Worm (Caenorhabditis elegans) whole organism, late embryonic: ENCODE results near the gene syp-2.

Source experiments
- F13H6.1 ChIP-seq: sonication (generic microtip); optimal IDR thresholded peaks from 2 replicates; lab custom pipeline; 2016; ENCODE audit warnings: missing genetic modification characterization, missing compliant biosample characterization
- T23F11.4 ChIP-seq: fragments of 200-800 bp; sonication (Bioruptor generic); optimal IDR thresholded peaks from 2 replicates; lab custom pipeline; 2018; ENCODE audit warnings: mild to moderate bottlenecking, missing genetic modification characterization, missing compliant biosample characterization
- ceh-18 ChIP-seq: sonication (generic microtip); optimal IDR thresholded peaks from 2 replicates; lab custom pipeline; 2016; ENCODE audit warnings: missing genetic modification characterization, missing compliant biosample characterization
- ceh-2 ChIP-seq: sonication (generic microtip); optimal IDR thresholded peaks from 2 replicates; lab custom pipeline; 2016; ENCODE audit warnings: missing genotype, missing genetic modification characterization, missing compliant biosample characterization
- ceh-30 ChIP-seq: fragments of 150-350 bp; optimal IDR thresholded peaks from 2 replicates; lab custom pipeline; 2014; ENCODE audit warnings: missing biosample characterization, missing genetic modification characterization
- ceh-31 ChIP-seq: sonication (generic microtip); optimal IDR thresholded peaks from 2 replicates; lab custom pipeline; 2016; ENCODE audit warnings: missing genetic modification characterization, missing compliant biosample characterization
- ceh-34 ChIP-seq: sonication (generic microtip); optimal IDR thresholded peaks from 2 replicates; lab custom pipeline; 2016; ENCODE audit warnings: mild to moderate bottlenecking, missing genetic modification characterization, missing compliant biosample characterization
- ceh-9 ChIP-seq: sonication (generic microtip); optimal IDR thresholded peaks from 2 replicates; lab custom pipeline; 2016; ENCODE audit warnings: mild to moderate bottlenecking, missing genetic modification characterization, inconsistent platforms, missing compliant biosample characterization
- che-1 ChIP-seq: sonication (generic microtip); optimal IDR thresholded peaks from 2 replicates; lab custom pipeline; 2016; ENCODE audit warnings: mild to moderate bottlenecking, missing genetic modification characterization, missing compliant biosample characterization
- dmd-4 ChIP-seq: sonication (generic microtip); optimal IDR thresholded peaks from 2 replicates; lab custom pipeline; 2016; ENCODE audit warnings: borderline replicate concordance, missing genetic modification characterization, missing compliant biosample characterization
- elt-4 ChIP-seq: sonication (generic microtip); optimal IDR thresholded peaks from 2 replicates; lab custom pipeline; 2016; ENCODE audit warnings: missing genetic modification characterization, missing compliant biosample characterization
- ets-4 ChIP-seq: sonication (generic microtip); optimal IDR thresholded peaks from 2 replicates; lab custom pipeline; 2016; ENCODE audit warnings: missing genetic modification characterization, missing compliant biosample characterization
- eyg-1 ChIP-seq: sonication (generic microtip); optimal IDR thresholded peaks from 2 replicates; lab custom pipeline; 2016; ENCODE audit warnings: missing genotype, missing genetic modification characterization, missing compliant biosample characterization
- fkh-10 ChIP-seq: fragments of 150-350 bp; optimal IDR thresholded peaks from 2 replicates; lab custom pipeline; 2014; ENCODE audit warnings: missing biosample characterization, missing genetic modification reagents, missing genetic modification characterization
- fkh-6 ChIP-seq: sonication (generic microtip); optimal IDR thresholded peaks from 2 replicates; lab custom pipeline; 2016; ENCODE audit warnings: missing genetic modification characterization, missing compliant biosample characterization
- gmeb-2 ChIP-seq: sonication (generic microtip); optimal IDR thresholded peaks from 2 replicates; lab custom pipeline; 2016; ENCODE audit warnings: missing genetic modification characterization, inconsistent platforms, missing compliant biosample characterization
- hlh-15 ChIP-seq: sonication (generic microtip); optimal IDR thresholded peaks from 2 replicates; lab custom pipeline; 2016; ENCODE audit warnings: missing genetic modification characterization, missing compliant biosample characterization
- hlh-30 ChIP-seq: sonication (generic microtip); optimal IDR thresholded peaks from 2 replicates; lab custom pipeline; 2017; ENCODE audit warnings: antibody characterized with exemption, missing genetic modification characterization, missing compliant biosample characterization; ENCODE audit not compliant: insufficient read depth
- hlh-6 ChIP-seq: sonication (generic microtip); optimal IDR thresholded peaks from 2 replicates; lab custom pipeline; 2016; ENCODE audit warnings: missing genotype, missing genetic modification characterization, missing compliant biosample characterization
- hlh-8 ChIP-seq: sonication (generic microtip); optimal IDR thresholded peaks from 2 replicates; lab custom pipeline; 2016; ENCODE audit warnings: missing genotype, missing genetic modification characterization, missing compliant biosample characterization
- lim-6 ChIP-seq: sonication (generic microtip); optimal IDR thresholded peaks from 2 replicates; lab custom pipeline; 2016; ENCODE audit warnings: missing genetic modification characterization, missing compliant biosample characterization
- lin-11 ChIP-seq: fragments of 200-800 bp; sonication (Bioruptor generic); optimal IDR thresholded peaks from 2 replicates; lab custom pipeline; 2018; ENCODE audit warnings: mild to moderate bottlenecking, missing genetic modification characterization, missing compliant biosample characterization
- mec-3 ChIP-seq: sonication (generic microtip); optimal IDR thresholded peaks from 2 replicates; lab custom pipeline; 2016; ENCODE audit warnings: borderline replicate concordance, missing genetic modification characterization, missing compliant biosample characterization
- nfya-1 ChIP-seq: sonication (generic microtip); optimal IDR thresholded peaks from 2 replicates; lab custom pipeline; 2017; ENCODE audit warnings: missing genetic modification characterization, mild to moderate bottlenecking, missing compliant biosample characterization, antibody characterized with exemption, moderate library complexity
- npax-4 ChIP-seq: sonication (generic microtip); optimal IDR thresholded peaks from 2 replicates; lab custom pipeline; 2016; ENCODE audit warnings: missing genetic modification characterization, missing compliant biosample characterization
- pag-3 ChIP-seq: sonication (generic microtip); optimal IDR thresholded peaks from 2 replicates; lab custom pipeline; 2016; ENCODE audit warnings: missing compliant biosample characterization, missing genetic modification characterization, borderline replicate concordance
- pat-9 ChIP-seq: fragments of 200-800 bp; sonication (Bioruptor generic); optimal IDR thresholded peaks from 2 replicates; lab custom pipeline; 2018; ENCODE audit warnings: mild to moderate bottlenecking, missing genetic modification characterization, moderate library complexity, missing compliant biosample characterization
- pax-1 ChIP-seq: fragments of 150-350 bp; optimal IDR thresholded peaks from 2 replicates; lab custom pipeline; 2014; ENCODE audit warnings: missing biosample characterization, missing genetic modification characterization
- pha-2 ChIP-seq: sonication (generic microtip); optimal IDR thresholded peaks from 2 replicates; lab custom pipeline; 2017; ENCODE audit warnings: mild to moderate bottlenecking, missing genetic modification characterization, missing compliant biosample characterization
- pha-4 ChIP-seq: fragments of 150-350 bp; optimal IDR thresholded peaks from 2 replicates; lab custom pipeline; 2018; ENCODE audit warnings: missing biosample characterization, missing genetic modification reagents, missing genetic modification characterization
- pqm-1 ChIP-seq: sonication (generic microtip); optimal IDR thresholded peaks from 2 replicates; lab custom pipeline; 2016; ENCODE audit warnings: missing genetic modification characterization, missing compliant biosample characterization
- pros-1 ChIP-seq: fragments of 150-350 bp; optimal IDR thresholded peaks from 2 replicates; lab custom pipeline; 2014; ENCODE audit warnings: missing biosample characterization, missing genetic modification reagents, missing genetic modification characterization
- ref-2 ChIP-seq: sonication (generic microtip); optimal IDR thresholded peaks from 2 replicates; lab custom pipeline; 2016; ENCODE audit warnings: missing genetic modification characterization, missing compliant biosample characterization
- rnt-1 ChIP-seq: sonication (generic microtip); optimal IDR thresholded peaks from 2 replicates; lab custom pipeline; 2016; ENCODE audit warnings: missing genetic modification characterization, missing compliant biosample characterization
- sox-4 ChIP-seq: sonication (generic microtip); optimal IDR thresholded peaks from 2 replicates; lab custom pipeline; 2017; ENCODE audit warnings: mild to moderate bottlenecking, missing genetic modification characterization, inconsistent platforms, missing compliant biosample characterization
- syd-9 ChIP-seq: sonication (generic microtip); optimal IDR thresholded peaks from 2 replicates; lab custom pipeline; 2016; ENCODE audit warnings: mild to moderate bottlenecking, missing genetic modification characterization, moderate library complexity, missing compliant biosample characterization
- tbx-2 ChIP-seq: sonication (generic microtip); optimal IDR thresholded peaks from 2 replicates; lab custom pipeline; 2016; ENCODE audit warnings: missing genetic modification characterization, missing compliant biosample characterization
- tbx-7 ChIP-seq: sonication (generic microtip); optimal IDR thresholded peaks from 2 replicates; lab custom pipeline; 2016; ENCODE audit warnings: missing genotype, missing genetic modification characterization, missing compliant biosample characterization
- ttx-3 ChIP-seq: sonication (generic microtip); optimal IDR thresholded peaks from 2 replicates; lab custom pipeline; 2016; ENCODE audit warnings: missing genetic modification reagents, missing genetic modification characterization, missing compliant biosample characterization
- unc-42 ChIP-seq: sonication (generic microtip); optimal IDR thresholded peaks from 2 replicates; lab custom pipeline; 2016; ENCODE audit warnings: missing genotype, missing genetic modification characterization, missing compliant biosample characterization
- unc-55 ChIP-seq: sonication (generic microtip); optimal IDR thresholded peaks from 2 replicates; lab custom pipeline; 2017; ENCODE audit warnings: missing biosample characterization, missing genetic modification reagents, missing genetic modification characterization

The syp-2 gene

DNA sequence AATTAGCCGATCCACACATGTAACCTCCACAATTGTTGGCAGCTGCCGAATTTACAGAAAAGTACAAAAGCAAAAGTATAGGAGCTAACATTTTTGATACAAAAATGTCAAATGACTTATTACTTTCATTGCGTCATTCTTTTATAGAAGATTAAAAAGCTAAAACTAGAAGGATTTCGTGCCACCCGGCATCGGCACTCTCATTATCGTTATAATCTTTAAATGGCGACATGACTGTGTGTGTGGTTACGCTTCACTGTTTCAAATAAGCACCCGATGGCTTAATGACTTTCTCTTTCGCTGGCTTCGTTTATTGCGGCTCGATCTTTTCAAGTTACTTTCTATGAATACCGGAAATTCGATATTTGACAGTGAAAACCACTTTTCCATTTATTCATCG, 2.5 kb upstream of the syp-2 start, which contains the start of gene grl-1:
TSS of gene grl-1 (minus strand) at position 101 of the 400 bp plus-strand sequence.
- TF ChIP-seq unc-42 (tag; lab: Kevin White, UChicago) (no peak), pros-1 (tag; lab: Kevin White, UChicago) (no peak), pax-1 (no peak), tbx-2 (no peak), tbx-7 (tag; lab: Kevin White, UChicago) (no peak), pat-9 (tag; lab: Kevin White, UChicago) (no peak), eyg-1 (tag; lab: Kevin White, UChicago) (no peak), hlh-30 (tag; lab: Kevin White, UChicago) (no peak), ceh-30 (tag; lab: Kevin White, UChicago) (no peak), ets-4 (tag; lab: Kevin White, UChicago) (no peak)

DNA sequence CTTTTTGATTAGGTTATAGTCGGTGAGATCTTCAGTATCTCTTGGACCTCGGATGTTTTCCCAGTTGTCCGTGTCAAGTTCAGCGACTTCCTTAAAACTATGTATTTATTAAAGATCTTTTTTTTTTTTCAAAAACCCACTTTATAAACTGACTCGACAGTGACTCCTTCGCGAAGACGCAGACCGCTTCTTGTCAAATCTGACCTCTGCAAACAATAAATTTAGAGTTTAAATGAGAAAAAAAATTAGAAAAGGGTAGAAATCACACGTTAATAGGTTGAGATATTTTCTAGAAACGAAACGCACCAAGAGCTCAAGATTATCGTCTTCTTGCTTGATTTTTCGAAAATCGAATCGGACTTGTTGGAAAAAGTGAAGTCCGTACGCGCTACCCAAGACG, 513 bp upstream of the syp-2 start, which contains the start of gene C24G6.8:
TSS of gene C24G6.8 (minus strand) at position 101 of the 400 bp plus-strand sequence.
- TF ChIP-seq ceh-2 (tag; lab: Kevin White, UChicago) = no peak

- TF ChIP-seq nfya-1 (tag; lab: Kevin White, UChicago) = no peak
- no peak for TF ChIP-seq ttx-3 (tag; lab: Kevin White, UChicago)
- TF ChIP-seq ceh-31 = no peak
- no peak for TF ChIP-seq rnt-1 (tag; lab: Kevin White, UChicago)
These were observed 2.2 kb downstream of the syp-2 start, which contains the start of gene cft-1 for ce11 chrV:5538500-5538899. Gene cft-1, plus strand, starts transcription at chrV:5538800.

DNA sequence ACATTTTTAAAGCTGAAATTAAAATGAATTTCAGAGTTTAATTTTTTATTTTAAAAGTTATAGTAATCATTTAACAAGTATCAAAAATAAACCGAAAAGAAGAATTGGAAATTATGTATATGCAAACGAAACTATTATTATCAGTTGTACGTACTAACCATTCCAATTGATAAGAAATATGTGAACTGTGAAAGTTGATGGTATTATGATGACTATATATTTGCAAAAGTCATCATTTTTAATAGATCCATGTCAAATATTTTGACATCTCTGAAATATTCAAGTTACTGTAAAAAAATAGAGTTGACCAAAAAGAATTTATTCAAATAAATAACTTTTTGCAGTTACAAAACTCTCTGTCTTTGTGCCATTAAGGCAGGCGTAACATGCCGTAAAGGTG, 11.8 kb downstream of the syp-2 start, which contains the start of gene ugt-48:
TSS of gene ugt-48 (minus strand) at position 12 of the 400 bp plus-strand sequence.
- TF ChIP-seq dmd-4 = no peak
- TF ChIP-seq gmeb-2 (tag; lab: Kevin White, UChicago) = no peak
- TF ChIP-seq pqm-1 (tag; lab: Kevin White, UChicago) = no peak
- TF ChIP-seq npax-4 (tag; lab: Kevin White, UChicago) = no peak
- TF ChIP-seq lin-11 = no peak
- TF ChIP-seq pha-2 (tag; lab: Kevin White, UChicago) = no peak
- no peak for TF ChIP-seq hlh-6 (tag; lab: Kevin White, UChicago)
- TF ChIP-seq fkh-6 (tag; lab: Kevin White, UChicago) = no peak
- TF ChIP-seq elt-4 = no peak
- no peak for TF ChIP-seq ceh-18
- no peak for TF ChIP-seq che-1
- TF ChIP-seq ceh-31 = no peak
- TF ChIP-seq sox-4 (tag; lab: Kevin White, UChicago) = no peak
- no peak for TF ChIP-seq hlh-8 (tag; lab: Kevin White, UChicago)
- no peak for TF ChIP-seq syd-9
- TF ChIP-seq pha-4 (tag; lab: Kevin White, UChicago) = no peak
- TF ChIP-seq, all 69 proteins: peak for 0

ce11 chrV:5548497-5548896, 12.2 kb downstream of the syp-2 start:
- no peak for TF ChIP-seq unc-42 (tag; lab: Kevin White, UChicago)
- no peak for TF ChIP-seq hlh-6 (tag; lab: Kevin White, UChicago)
- no peak for TF ChIP-seq hlh-15
- no peak for TF ChIP-seq unc-55 (GFP tag; lab: Kevin White, UChicago)
- TF ChIP-seq pqm-1 (tag; lab: Kevin White, UChicago) = no peak
- no peak for TF ChIP-seq F13H6.1 (tag; lab: Kevin White, UChicago)
- TF ChIP-seq pag-3 (tag; lab: Kevin White, UChicago) = no peak
- no peak for TF ChIP-seq lin-11

DNA sequence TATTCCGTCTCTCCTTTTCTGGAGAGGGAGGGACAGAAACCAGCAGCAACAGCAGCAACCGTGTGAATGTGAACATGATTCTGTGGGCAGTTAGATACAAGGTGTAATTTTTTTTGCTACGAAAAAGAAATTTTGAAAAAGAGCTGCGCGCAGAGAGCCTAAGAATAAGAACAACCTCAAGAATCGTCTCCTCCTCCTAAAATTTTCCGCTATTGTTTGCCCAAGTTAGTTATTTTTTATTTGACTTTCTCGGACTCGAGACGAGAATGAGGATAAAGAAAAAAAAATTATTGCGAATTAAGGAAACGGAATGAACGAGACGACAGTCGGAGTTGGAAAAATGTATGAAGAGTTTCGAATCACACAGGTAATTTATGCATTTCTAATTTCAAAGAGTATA, 22.3 kb downstream of the syp-2 start, which contains the start of gene glb-5:
TSS of gene glb-5 (plus strand) at position 301 of the 400 bp plus-strand sequence.
- no peak for TF ChIP-seq hlh-6 (tag; lab: Kevin White, UChicago)
- TF ChIP-seq ceh-9 (tag; lab: Kevin White, UChicago) = no peak
- no peak for TF ChIP-seq mec-3 (tag; lab: Kevin White, UChicago)
- no peak for TF ChIP-seq pha-2 (tag; lab: Kevin White, UChicago)
- no peak for TF ChIP-seq npax-4 (tag; lab: Kevin White, UChicago)
- TF ChIP-seq fkh-10 = no peak
- TF ChIP-seq pha-4 (tag; lab: Kevin White, UChicago) = no peak
- TF ChIP-seq ceh-30 (tag; lab: Kevin White, UChicago) = no peak
- TF ChIP-seq T23F11.4 (GFP tag; lab: Kevin White, UChicago) = no peak
- TF ChIP-seq ceh-34 (tag; lab: Kevin White, UChicago) = no peak
- TF ChIP-seq hlh-15 = no peak
- TF ChIP-seq lim-6 (tag; lab: Kevin White, UChicago) = no peak
- TF ChIP-seq F13H6.1 (tag; lab: Kevin White, UChicago) = no peak
- TF ChIP-seq ref-2 (tag; lab: Kevin White, UChicago) = no peak
- TF ChIP-seq gmeb-2 (tag; lab: Kevin White, UChicago) = no peak
